Fruit fly (Drosophila melanogaster): ENCODE measurements around the gene CG31103.

- TF ChIP-seq CG8478 (optimal IDR thresholded peaks at IDR 0.05) (no peak), CTCF (optimal IDR thresholded peaks at IDR 0.05) (peak; percentile 0 to 51)
Measured at dm6 chr3R:25265589-25266201, 46.6 kb downstream of the CG31103 start, which contains the start of the genes GlnRS and RIOK2.

Measured in S2 (cell line).